In genomic region chr3R:14035924-14036448, dm6 we compare ENCODE assay signal across 5 fruit fly cellular contexts.
TF ChIP-seq lines count a peak whose summit lies in the region.

CG9922 (minus strand) TSS chr3R:14036398.

- peak; percentile 46 for TF ChIP-seq CTCF in whole organism, embryonic (GFP tag; optimal IDR thresholded peaks at IDR 0.05; lab: Kevin White, UChicago)

TF ChIP-seq in whole organism, adult, 20 proteins besides CTCF, POLR2A, EP300 and RAD21 (continues in another document):
- peak; percentile 62 for TF ChIP-seq Crg-1 (GFP tag; optimal IDR thresholded peaks at IDR 0.05; lab: Kevin White, UChicago)
- TF ChIP-seq toe (GFP tag; optimal IDR thresholded peaks at IDR 0.05; lab: Kevin White, UChicago): no peak
- no peak for TF ChIP-seq ovo (GFP tag; optimal IDR thresholded peaks at IDR 0.05; lab: Kevin White, UChicago)
- no peak for TF ChIP-seq CG7045 (GFP tag; optimal IDR thresholded peaks at IDR 0.05; lab: Kevin White, UChicago)
- TF ChIP-seq CG5204 (GFP tag; optimal IDR thresholded peaks at IDR 0.05; lab: Kevin White, UChicago): no peak
- TF ChIP-seq CG12768 (GFP tag; optimal IDR thresholded peaks at IDR 0.05; lab: Kevin White, UChicago): no peak
- TF ChIP-seq kay (GFP tag; lab: Kevin White, UChicago; ENCODE audit: borderline replicate concordance): no peak
- peak; percentile 1 for TF ChIP-seq cic (GFP tag; optimal IDR thresholded peaks at IDR 0.05; lab: Kevin White, UChicago)
- TF ChIP-seq pad (GFP tag; optimal IDR thresholded peaks at IDR 0.05; lab: Kevin White, UChicago): no peak
- peak; percentile 15 for TF ChIP-seq tj (GFP tag; optimal IDR thresholded peaks at IDR 0.05; lab: Kevin White, UChicago)
- TF ChIP-seq CG7101 (tag; optimal IDR thresholded peaks at IDR 0.05; lab: Kevin White, UChicago): peak; percentile 59
- peak; percentile 60 for TF ChIP-seq bab1 (GFP tag; optimal IDR thresholded peaks at IDR 0.05; lab: Kevin White, UChicago)
- peak; percentile 46 for TF ChIP-seq CG33017 (tag; optimal IDR thresholded peaks at IDR 0.05; lab: Kevin White, UChicago)
- peak; percentile 41 for TF ChIP-seq CG11617 (GFP tag; optimal IDR thresholded peaks at IDR 0.05; lab: Kevin White, UChicago)
- peak; percentile 95 for TF ChIP-seq Mnt (GFP tag; optimal IDR thresholded peaks at IDR 0.05; lab: Kevin White, UChicago)
- peak; percentile 99 for TF ChIP-seq CG14711 (tag; optimal IDR thresholded peaks at IDR 0.05; lab: Kevin White, UChicago)
- no peak for TF ChIP-seq Clk (GFP tag; optimal IDR thresholded peaks at IDR 0.05; lab: Kevin White, UChicago)
- peak; percentile 66 for TF ChIP-seq CG1620 (GFP tag; optimal IDR thresholded peaks at IDR 0.05; lab: Kevin White, UChicago)
- no peak for TF ChIP-seq cnc (optimal IDR thresholded peaks at IDR 0.05; lab: Kevin White, UChicago)

TF ChIP-seq in whole organism, embryonic, 481 proteins besides CTCF, POLR2A, EP300 and RAD21 (continues in another document):
- TF ChIP-seq CG10565 (GFP tag; optimal IDR thresholded peaks at IDR 0.05; lab: Kevin White, UChicago) (no peak), CG3847 (GFP tag; IDR thresholded peaks at IDR 0.05; lab: Robert Waterston, UW) (peak; percentile 75), CG15696 (tag; optimal IDR thresholded peaks at IDR 0.05; lab: Kevin White, UChicago) (peak; percentile 57), CG15479 (GFP tag; optimal IDR thresholded peaks at IDR 0.05; lab: Kevin White, UChicago) (no peak), CG4328 (GFP tag; optimal IDR thresholded peaks at IDR 0.05; lab: Kevin White, UChicago) (no peak), CG12942 (GFP tag; optimal IDR thresholded peaks at IDR 0.05; lab: Kevin White, UChicago) (peak; percentile 21), HLH54F (GFP tag; optimal IDR thresholded peaks at IDR 0.05; lab: Kevin White, UChicago) (peak; percentile 29), D19B (GFP tag; optimal IDR thresholded peaks at IDR 0.05; lab: Kevin White, UChicago) (no peak), Taf1 (GFP tag; IDR thresholded peaks at IDR 0.05; lab: Robert Waterston, UW) (no peak), salm (tag; optimal IDR thresholded peaks at IDR 0.05; lab: Kevin White, UChicago) (no peak), dysf (GFP tag; IDR thresholded peaks at IDR 0.05; lab: Robert Waterston, UW) (no peak), zfh1 (GFP tag; IDR thresholded peaks at IDR 0.05; lab: Robert Waterston, UW) (peak; percentile 66; the same call in 2 of the 3 replicates), CG9215 (GFP tag; IDR thresholded peaks at IDR 0.05; lab: Robert Waterston, UW) (no peak), CG17802 (tag; optimal IDR thresholded peaks at IDR 0.05; lab: Kevin White, UChicago) (no peak), CG7745 (tag; optimal IDR thresholded peaks at IDR 0.05; lab: Kevin White, UChicago) (no peak), Rx (GFP tag; IDR thresholded peaks at IDR 0.05; lab: Robert Waterston, UW) (no peak), CG31365 (tag; optimal IDR thresholded peaks at IDR 0.05; lab: Kevin White, UChicago) (no peak), CG32772 (GFP tag; IDR thresholded peaks at IDR 0.05; lab: Robert Waterston, UW) (no peak), en (GFP tag; optimal IDR thresholded peaks at IDR 0.05; lab: Kevin White, UChicago) (no peak), chm (GFP tag; IDR thresholded peaks at IDR 0.05; lab: Robert Waterston, UW) (no peak)

TF ChIP-seq in whole organism, prepupa, 60 proteins besides CTCF, POLR2A, EP300 and RAD21 (continues in another document):
- peak; percentile 53 for TF ChIP-seq lz (GFP tag; optimal IDR thresholded peaks at IDR 0.05; lab: Kevin White, UChicago)
- no peak for TF ChIP-seq pdm3 (GFP tag; optimal IDR thresholded peaks at IDR 0.05; lab: Kevin White, UChicago)
- TF ChIP-seq acj6 (GFP tag; optimal IDR thresholded peaks at IDR 0.05; lab: Kevin White, UChicago): peak; percentile 57
- peak; percentile 37 for TF ChIP-seq CG3919 (GFP tag; optimal IDR thresholded peaks at IDR 0.05; lab: Kevin White, UChicago)
- peak; percentile 28 for TF ChIP-seq achi (GFP tag; optimal IDR thresholded peaks at IDR 0.05; lab: Kevin White, UChicago)
- TF ChIP-seq CG6163 (GFP tag; IDR thresholded peaks at IDR 0.05; lab: Robert Waterston, UW): 0 out of 3 replicates have a peak, but pooled peaks have one; percentile 13
- TF ChIP-seq vri (GFP tag; optimal IDR thresholded peaks at IDR 0.05; lab: Kevin White, UChicago): no peak
- TF ChIP-seq Hr39 (GFP tag; optimal IDR thresholded peaks at IDR 0.05; lab: Kevin White, UChicago): peak; percentile 50
- no peak for TF ChIP-seq Blimp-1 (GFP tag; optimal IDR thresholded peaks at IDR 0.05; lab: Kevin White, UChicago)
- peak; percentile 68 for TF ChIP-seq Sox14 (GFP tag; optimal IDR thresholded peaks at IDR 0.05; lab: Kevin White, UChicago)
- peak; percentile 48 for TF ChIP-seq OdsH (GFP tag; optimal IDR thresholded peaks at IDR 0.05; lab: Kevin White, UChicago)
- no peak for TF ChIP-seq dsx (GFP tag; optimal IDR thresholded peaks at IDR 0.05; lab: Kevin White, UChicago; ENCODE audit: poor library complexity, severe bottlenecking)
- peak; percentile 23 for TF ChIP-seq Ets96B (tag; optimal IDR thresholded peaks at IDR 0.05; lab: Kevin White, UChicago)
- no peak for TF ChIP-seq net (GFP tag; optimal IDR thresholded peaks at IDR 0.05; lab: Kevin White, UChicago)
- no peak for TF ChIP-seq Eip93F (GFP tag; optimal IDR thresholded peaks at IDR 0.05; lab: Kevin White, UChicago)
- TF ChIP-seq Eip78C (GFP tag; lab: Kevin White, UChicago): peak; percentile 86
- peak in 1 of 2 experiments; percentile 22 for TF ChIP-seq salr (GFP tag; optimal IDR thresholded peaks at IDR 0.05; lab: Kevin White, UChicago)
- TF ChIP-seq CG6792 (GFP tag; optimal IDR thresholded peaks at IDR 0.05; lab: Kevin White, UChicago): peak; percentile 14
- TF ChIP-seq Ets21C (GFP tag; optimal IDR thresholded peaks at IDR 0.05; lab: Kevin White, UChicago): peak; percentile 28

TF ChIP-seq in whole organism, pupa, 21 proteins besides CTCF, POLR2A, EP300 and RAD21:
- TF ChIP-seq Pif1A (GFP tag; optimal IDR thresholded peaks at IDR 0.05; lab: Kevin White, UChicago): peak; percentile 43
- no peak for TF ChIP-seq CG9948 (tag; optimal IDR thresholded peaks at IDR 0.05; lab: Kevin White, UChicago)
- peak; percentile 16 for TF ChIP-seq CG17806 (tag; optimal IDR thresholded peaks at IDR 0.05; lab: Kevin White, UChicago)
- TF ChIP-seq CG14655 (GFP tag; optimal IDR thresholded peaks at IDR 0.05; lab: Kevin White, UChicago): no peak
- TF ChIP-seq CG32121 (GFP tag; IDR thresholded peaks at IDR 0.05; lab: Robert Waterston, UW): no peak; the same call in 1 of the 2 replicates
- TF ChIP-seq EcR (GFP tag; optimal IDR thresholded peaks at IDR 0.05; lab: Kevin White, UChicago): peak; percentile 55
- TF ChIP-seq D1 (tag; optimal IDR thresholded peaks at IDR 0.05; lab: Kevin White, UChicago): peak; percentile 87
- TF ChIP-seq fd96Ca (GFP tag; IDR thresholded peaks at IDR 0.05; lab: Robert Waterston, UW): no peak
- TF ChIP-seq CG12605 (GFP tag; IDR thresholded peaks at IDR 0.05; lab: Robert Waterston, UW): no peak
- TF ChIP-seq Snoo (tag; optimal IDR thresholded peaks at IDR 0.05; lab: Kevin White, UChicago): no peak
- TF ChIP-seq CG4496 (GFP tag; IDR thresholded peaks at IDR 0.05; lab: Robert Waterston, UW): no peak
- peak; percentile 16 for TF ChIP-seq CG15710 (tag; optimal IDR thresholded peaks at IDR 0.05; lab: Kevin White, UChicago)

TF ChIP-seq in whole organism, wandering third instar larva, 38 proteins besides CTCF, POLR2A, EP300 and RAD21 (continues in another document):
- TF ChIP-seq usp (GFP tag; optimal IDR thresholded peaks at IDR 0.05; lab: Kevin White, UChicago) (no peak), Hr78 (GFP tag; optimal IDR thresholded peaks at IDR 0.05; lab: Kevin White, UChicago) (no peak), dsf (GFP tag; optimal IDR thresholded peaks at IDR 0.05; lab: Kevin White, UChicago; ENCODE audit: borderline replicate concordance) (no peak), jim (GFP tag; optimal IDR thresholded peaks at IDR 0.05; lab: Kevin White, UChicago) (no peak), foxo (GFP tag; optimal IDR thresholded peaks at IDR 0.05; lab: Kevin White, UChicago) (peak in 1 of 2 experiments; percentile 61), Rel (GFP tag; optimal IDR thresholded peaks at IDR 0.05; lab: Kevin White, UChicago) (no peak), Rel (tag; optimal IDR thresholded peaks at IDR 0.05; lab: Kevin White, UChicago) (peak; percentile 30), tai (GFP tag; optimal IDR thresholded peaks at IDR 0.05; lab: Kevin White, UChicago) (peak; percentile 65), pan (optimal IDR thresholded peaks at IDR 0.05; lab: Kevin White, UChicago) (no peak), sv (GFP tag; optimal IDR thresholded peaks at IDR 0.05; lab: Kevin White, UChicago) (no peak), lola (GFP tag; optimal IDR thresholded peaks at IDR 0.05; lab: Kevin White, UChicago) (no peak), Jra (GFP tag; optimal IDR thresholded peaks at IDR 0.05; lab: Kevin White, UChicago) (peak; percentile 35), psq (GFP tag; optimal IDR thresholded peaks at IDR 0.05; lab: Kevin White, UChicago) (peak; percentile 5), GATAd (GFP tag; optimal IDR thresholded peaks at IDR 0.05; lab: Kevin White, UChicago) (no peak), Vsx2 (GFP tag; optimal IDR thresholded peaks at IDR 0.05; lab: Kevin White, UChicago; ENCODE audit: partially characterized antibody) (peak; percentile 8), Hnf4 (GFP tag; optimal IDR thresholded peaks at IDR 0.05; lab: Kevin White, UChicago) (peak; percentile 56), Mio (GFP tag; optimal IDR thresholded peaks at IDR 0.05; lab: Kevin White, UChicago) (no peak), dmrt93B (GFP tag; optimal IDR thresholded peaks at IDR 0.05; lab: Kevin White, UChicago) (no peak), N (GFP tag; optimal IDR thresholded peaks at IDR 0.05; lab: Kevin White, UChicago) (no peak), Hr83 (GFP tag; optimal IDR thresholded peaks at IDR 0.05; lab: Kevin White, UChicago; ENCODE audit: poor library complexity, severe bottlenecking) (peak; percentile 58), Dfd (GFP tag; optimal IDR thresholded peaks at IDR 0.05; lab: Kevin White, UChicago) (no peak), woc (GFP tag; optimal IDR thresholded peaks at IDR 0.05; lab: Kevin White, UChicago) (no peak), brk (GFP tag; optimal IDR thresholded peaks at IDR 0.05; lab: Kevin White, UChicago) (peak; percentile 56), dl (GFP tag; optimal IDR thresholded peaks at IDR 0.05; lab: Kevin White, UChicago; ENCODE audit: insufficient read depth in 1 of 2, partially characterized antibody in 2 of 2) (no peak), OdsH (GFP tag; optimal IDR thresholded peaks at IDR 0.05; lab: Kevin White, UChicago) (peak; percentile 50), CG9705 (GFP tag; optimal IDR thresholded peaks at IDR 0.05; lab: Kevin White, UChicago) (peak; percentile 42), Sp1 (GFP tag; optimal IDR thresholded peaks at IDR 0.05; lab: Kevin White, UChicago) (peak; percentile 35), rgr (GFP tag; optimal IDR thresholded peaks at IDR 0.05; lab: Kevin White, UChicago) (peak; percentile 40), HLH106 (tag; optimal IDR thresholded peaks at IDR 0.05; lab: Kevin White, UChicago) (peak; percentile 42), h (GFP tag; optimal IDR thresholded peaks at IDR 0.05; lab: Kevin White, UChicago) (peak; percentile 52), fru (GFP tag; optimal IDR thresholded peaks at IDR 0.05; lab: Kevin White, UChicago) (peak; percentile 40)
